3 fruit fly cellular contexts compared by ENCODE assay signal in genomic region chrX:13312200-13312599, dm6.
TF ChIP-seq lines count a peak whose summit lies in the region.

No protein-coding gene starts in this region.

TF ChIP-seq in whole organism, embryonic, 481 proteins besides CTCF, POLR2A, EP300 and RAD21 (continued from another document):
- no peak for TF ChIP-seq CG6765 (GFP tag; optimal IDR thresholded peaks at IDR 0.05; lab: Kevin White, UChicago)
- TF ChIP-seq seq (GFP tag; IDR thresholded peaks at IDR 0.05; lab: Robert Waterston, UW): no peak
- TF ChIP-seq wdn (GFP tag; IDR thresholded peaks at IDR 0.05; lab: Robert Waterston, UW): no peak
- no peak for TF ChIP-seq zfh2 (GFP tag; optimal IDR thresholded peaks at IDR 0.05; lab: Kevin White, UChicago)
- no peak for TF ChIP-seq ab (GFP tag; optimal IDR thresholded peaks at IDR 0.05; lab: Kevin White, UChicago)
- TF ChIP-seq gem (tag; optimal IDR thresholded peaks at IDR 0.05; lab: Kevin White, UChicago): peak; percentile 32
- TF ChIP-seq E2f1 (GFP tag; IDR thresholded peaks at IDR 0.05; lab: Robert Waterston, UW): no peak
- no peak for TF ChIP-seq h (optimal IDR thresholded peaks at IDR 0.05; lab: Kevin White, UChicago)
- TF ChIP-seq CG9437 (GFP tag; optimal IDR thresholded peaks at IDR 0.05; lab: Kevin White, UChicago): no peak
- TF ChIP-seq Fer2 (tag; optimal IDR thresholded peaks at IDR 0.05; lab: Kevin White, UChicago): no peak
- TF ChIP-seq CG17359 (tag; optimal IDR thresholded peaks at IDR 0.05; lab: Kevin White, UChicago): no peak
- no peak for TF ChIP-seq CG42726 (GFP tag; IDR thresholded peaks at IDR 0.05; lab: Robert Waterston, UW; ENCODE audit: partially characterized antibody)
- TF ChIP-seq ase (GFP tag; IDR thresholded peaks at IDR 0.05; lab: Robert Waterston, UW): no peak
- TF ChIP-seq row (GFP tag; IDR thresholded peaks at IDR 0.05; lab: Robert Waterston, UW): 0 out of 3 replicates have a peak, but pooled peaks have one; percentile 9
- TF ChIP-seq CG18476 (GFP tag; optimal IDR thresholded peaks at IDR 0.05; lab: Kevin White, UChicago): no peak
- no peak for TF ChIP-seq Sry-δ (GFP tag; optimal IDR thresholded peaks at IDR 0.05; lab: Kevin White, UChicago)
- TF ChIP-seq Hmx (GFP tag; optimal IDR thresholded peaks at IDR 0.05; lab: Kevin White, UChicago): no peak
- TF ChIP-seq CG17612 (GFP tag; IDR thresholded peaks at IDR 0.05; lab: Robert Waterston, UW): no peak
- peak; percentile 25 for TF ChIP-seq Med (GFP tag; lab: Kevin White, UChicago)
- TF ChIP-seq Blimp-1 (GFP tag; optimal IDR thresholded peaks at IDR 0.05; lab: Kevin White, UChicago): peak; percentile 8
- TF ChIP-seq mld (GFP tag; IDR thresholded peaks at IDR 0.05; lab: Robert Waterston, UW; ENCODE audit: partially characterized antibody): no peak
- no peak for TF ChIP-seq btn (GFP tag; optimal IDR thresholded peaks at IDR 0.05; lab: Kevin White, UChicago)
- no peak for TF ChIP-seq insv (GFP tag; optimal IDR thresholded peaks at IDR 0.05; lab: Kevin White, UChicago)
- TF ChIP-seq crol (GFP tag; IDR thresholded peaks at IDR 0.05; lab: Robert Waterston, UW): peak; percentile 21; the same call in 1 of the 2 replicates
- TF ChIP-seq Bgb (GFP tag; IDR thresholded peaks at IDR 0.05; lab: Robert Waterston, UW; ENCODE audit: partially characterized antibody): no peak
- TF ChIP-seq HmgZ (tag; optimal IDR thresholded peaks at IDR 0.05; lab: Kevin White, UChicago): no peak
- no peak for TF ChIP-seq br (optimal IDR thresholded peaks at IDR 0.05; lab: Kevin White, UChicago)
- TF ChIP-seq sens (GFP tag; lab: Kevin White, UChicago): no peak
- no peak for TF ChIP-seq CG12942 (GFP tag; optimal IDR thresholded peaks at IDR 0.05; lab: Kevin White, UChicago)
- peak in 1 of 2 experiments; percentile 34 for TF ChIP-seq bsh (GFP tag; optimal IDR thresholded peaks at IDR 0.05; lab: Kevin White, UChicago)
- no peak for TF ChIP-seq zfh1 (GFP tag; IDR thresholded peaks at IDR 0.05; lab: Robert Waterston, UW)
- no peak for TF ChIP-seq luna (GFP tag; optimal IDR thresholded peaks at IDR 0.05; lab: Kevin White, UChicago)
- no peak for TF ChIP-seq CG1603 (tag; optimal IDR thresholded peaks at IDR 0.05; lab: Kevin White, UChicago)
- TF ChIP-seq ssp (GFP tag; IDR thresholded peaks at IDR 0.05; lab: Robert Waterston, UW): no peak
- peak; percentile 68 for TF ChIP-seq Drgx (GFP tag; IDR thresholded peaks at IDR 0.05; lab: Robert Waterston, UW)
- no peak for TF ChIP-seq prd (optimal IDR thresholded peaks at IDR 0.05; lab: Kevin White, UChicago)
- no peak for TF ChIP-seq prd (GFP tag; IDR thresholded peaks at IDR 0.05; lab: Robert Waterston, UW)
TF ChIP-seq in whole organism, embryonic: peak in this region for 10.

TF ChIP-seq in whole organism, prepupa, 60 proteins besides CTCF, POLR2A, EP300 and RAD21 (continued from another document):
- peak; percentile 67 for TF ChIP-seq CG3032 (tag; optimal IDR thresholded peaks at IDR 0.05; lab: Kevin White, UChicago)
- TF ChIP-seq CG32006 (GFP tag; optimal IDR thresholded peaks at IDR 0.05; lab: Kevin White, UChicago): peak; percentile 70
- TF ChIP-seq CG16779 (tag; optimal IDR thresholded peaks at IDR 0.05; lab: Kevin White, UChicago): peak; percentile 16
- peak; percentile 45 for TF ChIP-seq CG9139 (GFP tag; optimal IDR thresholded peaks at IDR 0.05; lab: Kevin White, UChicago)
- peak; percentile 66 for TF ChIP-seq Smox (GFP tag; optimal IDR thresholded peaks at IDR 0.05; lab: Kevin White, UChicago)
- peak; percentile 55 for TF ChIP-seq CG6792 (GFP tag; optimal IDR thresholded peaks at IDR 0.05; lab: Kevin White, UChicago)
- peak; percentile 63 for TF ChIP-seq dsx (GFP tag; optimal IDR thresholded peaks at IDR 0.05; lab: Kevin White, UChicago; ENCODE audit: poor library complexity, severe bottlenecking)
- TF ChIP-seq CG6163 (GFP tag; IDR thresholded peaks at IDR 0.05; lab: Robert Waterston, UW): peak; percentile 71
- TF ChIP-seq CG8632 (GFP tag; optimal IDR thresholded peaks at IDR 0.05; lab: Kevin White, UChicago): peak; percentile 33
- peak; percentile 50 for TF ChIP-seq spab (GFP tag; optimal IDR thresholded peaks at IDR 0.05; lab: Kevin White, UChicago)
- no peak for TF ChIP-seq Eip93F (GFP tag; optimal IDR thresholded peaks at IDR 0.05; lab: Kevin White, UChicago)
- peak; percentile 76 for TF ChIP-seq esn (GFP tag; optimal IDR thresholded peaks at IDR 0.05; lab: Kevin White, UChicago)
- TF ChIP-seq OdsH (GFP tag; optimal IDR thresholded peaks at IDR 0.05; lab: Kevin White, UChicago): peak; percentile 55
- TF ChIP-seq CG10669 (GFP tag; optimal IDR thresholded peaks at IDR 0.05; lab: Kevin White, UChicago): peak; percentile 65
- TF ChIP-seq topi (GFP tag; optimal IDR thresholded peaks at IDR 0.05; lab: Kevin White, UChicago): peak; percentile 77
- TF ChIP-seq CG34406 (GFP tag; optimal IDR thresholded peaks at IDR 0.05; lab: Kevin White, UChicago): peak; percentile 49
- TF ChIP-seq CG6808 (GFP tag; optimal IDR thresholded peaks at IDR 0.05; lab: Kevin White, UChicago): peak; percentile 66
- no peak; the same call in 1 of the 2 replicates for TF ChIP-seq Gug (GFP tag; IDR thresholded peaks at IDR 0.05; lab: Robert Waterston, UW)
- TF ChIP-seq Hr38 (GFP tag; optimal IDR thresholded peaks at IDR 0.05; lab: Kevin White, UChicago): no peak
- TF ChIP-seq CG11902 (GFP tag; optimal IDR thresholded peaks at IDR 0.05; lab: Kevin White, UChicago): peak; percentile 17
- peak; percentile 73 for TF ChIP-seq Sox102F (GFP tag; optimal IDR thresholded peaks at IDR 0.05; lab: Kevin White, UChicago)
- TF ChIP-seq achi (GFP tag; optimal IDR thresholded peaks at IDR 0.05; lab: Kevin White, UChicago): peak; percentile 51
- TF ChIP-seq cyc (GFP tag; optimal IDR thresholded peaks at IDR 0.05; lab: Kevin White, UChicago): peak; percentile 65
- peak; percentile 56 for TF ChIP-seq CG10631 (GFP tag; optimal IDR thresholded peaks at IDR 0.05; lab: Kevin White, UChicago)
- no peak for TF ChIP-seq Sox15 (GFP tag; optimal IDR thresholded peaks at IDR 0.05; lab: Kevin White, UChicago)
- TF ChIP-seq Blimp-1 (GFP tag; optimal IDR thresholded peaks at IDR 0.05; lab: Kevin White, UChicago): peak; percentile 33
- TF ChIP-seq Ets21C (GFP tag; optimal IDR thresholded peaks at IDR 0.05; lab: Kevin White, UChicago): peak; percentile 49
- peak; percentile 55 for TF ChIP-seq Ets96B (tag; optimal IDR thresholded peaks at IDR 0.05; lab: Kevin White, UChicago)
- peak; percentile 54 for TF ChIP-seq acj6 (GFP tag; optimal IDR thresholded peaks at IDR 0.05; lab: Kevin White, UChicago)
- peak; percentile 65 for TF ChIP-seq fd59A (GFP tag; optimal IDR thresholded peaks at IDR 0.05; lab: Kevin White, UChicago)
- TF ChIP-seq Hr39 (GFP tag; optimal IDR thresholded peaks at IDR 0.05; lab: Kevin White, UChicago): peak; percentile 74
- peak in 1 of 2 experiments; percentile 51 for TF ChIP-seq salr (GFP tag; optimal IDR thresholded peaks at IDR 0.05; lab: Kevin White, UChicago)
- peak; percentile 72 for TF ChIP-seq CG15336 (GFP tag; IDR thresholded peaks at IDR 0.05; lab: Robert Waterston, UW)
- no peak for TF ChIP-seq fd85E (GFP tag; optimal IDR thresholded peaks at IDR 0.05; lab: Kevin White, UChicago)
- TF ChIP-seq lz (GFP tag; optimal IDR thresholded peaks at IDR 0.05; lab: Kevin White, UChicago): peak; percentile 68
- peak; percentile 61 for TF ChIP-seq pdm3 (GFP tag; optimal IDR thresholded peaks at IDR 0.05; lab: Kevin White, UChicago)
- TF ChIP-seq Met (GFP tag; optimal IDR thresholded peaks at IDR 0.05; lab: Kevin White, UChicago): peak; percentile 76
- TF ChIP-seq CG1621 (tag; optimal IDR thresholded peaks at IDR 0.05; lab: Kevin White, UChicago): peak; percentile 52
- TF ChIP-seq Eip75B (GFP tag; optimal IDR thresholded peaks at IDR 0.05; lab: Kevin White, UChicago): peak; percentile 59

TF ChIP-seq in whole organism, wandering third instar larva, 38 proteins besides CTCF, POLR2A, EP300 and RAD21 (continued from another document):
- TF ChIP-seq Jra (GFP tag; optimal IDR thresholded peaks at IDR 0.05; lab: Kevin White, UChicago) (no peak), rgr (GFP tag; optimal IDR thresholded peaks at IDR 0.05; lab: Kevin White, UChicago) (peak; percentile 41), jim (GFP tag; optimal IDR thresholded peaks at IDR 0.05; lab: Kevin White, UChicago) (no peak), dmrt93B (GFP tag; optimal IDR thresholded peaks at IDR 0.05; lab: Kevin White, UChicago) (peak; percentile 47), sage (GFP tag; optimal IDR thresholded peaks at IDR 0.05; lab: Kevin White, UChicago) (no peak), br (GFP tag; optimal IDR thresholded peaks at IDR 0.05; lab: Kevin White, UChicago) (peak; percentile 31), dl (GFP tag; optimal IDR thresholded peaks at IDR 0.05; lab: Kevin White, UChicago; ENCODE audit: insufficient read depth in 1 of 2, partially characterized antibody in 2 of 2) (no peak), ey (GFP tag; optimal IDR thresholded peaks at IDR 0.05; lab: Kevin White, UChicago) (peak; percentile 49), dsf (GFP tag; optimal IDR thresholded peaks at IDR 0.05; lab: Kevin White, UChicago; ENCODE audit: borderline replicate concordance) (no peak), HLH106 (tag; optimal IDR thresholded peaks at IDR 0.05; lab: Kevin White, UChicago) (peak; percentile 75), Hr78 (GFP tag; optimal IDR thresholded peaks at IDR 0.05; lab: Kevin White, UChicago) (no peak), psq (GFP tag; optimal IDR thresholded peaks at IDR 0.05; lab: Kevin White, UChicago) (peak; percentile 35), h (GFP tag; optimal IDR thresholded peaks at IDR 0.05; lab: Kevin White, UChicago) (peak; percentile 47)
